Worm (Caenorhabditis elegans): ENCODE measurements around the gene nlp-78.

nlp-78 gene

DNA sequence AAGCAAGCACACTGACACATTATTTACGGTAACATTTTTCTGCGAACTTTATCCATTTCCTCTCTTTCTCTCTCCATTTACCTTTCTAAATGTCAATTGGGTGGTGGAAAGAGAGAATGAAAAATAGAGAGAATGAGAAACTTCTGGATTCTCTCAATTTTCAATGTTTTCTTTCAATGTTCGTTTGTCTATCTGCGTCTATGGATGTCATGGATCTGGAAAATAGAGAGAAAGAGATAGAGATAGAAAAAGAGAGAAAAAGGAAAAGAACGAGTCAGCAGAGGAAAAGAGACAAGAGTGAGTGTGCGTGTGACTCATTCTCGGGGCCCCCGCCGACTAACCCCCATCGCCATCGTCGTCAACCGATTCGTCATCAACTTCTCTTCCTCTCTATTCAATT lies 23.1 kb upstream of the nlp-78 start, which contains the start of gene jun-1 (continued):
- TF ChIP-seq elt-3 (tag; optimal IDR thresholded peaks at IDR 0.05) (peak in 2 of 3 experiments; percentile 9 to 57), nhr-12 (tag; optimal IDR thresholded peaks at IDR 0.05) (no peak), unc-62 (GFP tag; optimal IDR thresholded peaks at IDR 0.05) (peak; percentile 55)

DNA sequence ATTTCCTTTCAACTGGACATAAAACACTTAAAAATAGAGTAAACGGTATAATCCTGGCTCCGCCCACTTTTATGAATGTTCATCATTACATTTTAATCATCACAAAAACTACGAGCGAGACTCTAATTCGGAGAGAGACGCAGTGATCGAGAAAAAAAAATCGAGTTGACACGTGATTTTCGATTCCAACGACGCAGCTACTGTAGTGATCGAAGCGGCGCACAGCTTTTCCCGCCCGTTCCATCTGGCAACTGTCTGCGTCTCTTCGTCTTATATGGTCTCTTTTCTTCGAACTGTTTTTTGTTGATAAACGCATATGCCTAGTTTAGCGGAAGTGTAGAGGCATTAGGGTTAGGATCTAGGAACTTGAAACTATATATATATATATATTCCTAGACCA lies 22.2 kb upstream of the nlp-78 start:
- TF ChIP-seq nhr-28 (tag; optimal IDR thresholded peaks at IDR 0.05) = no peak
- TF ChIP-seq ZK546.5 (tag; optimal IDR thresholded peaks at IDR 0.05) = no peak
- TF ChIP-seq ceh-16 (tag; optimal IDR thresholded peaks at IDR 0.05) = no peak
- no peak for TF ChIP-seq eor-1 (tag; optimal IDR thresholded peaks at IDR 0.05)
- peak; percentile 50 for TF ChIP-seq pha-4 (tag; optimal IDR thresholded peaks at IDR 0.05)
- TF ChIP-seq fkh-2 (tag; optimal IDR thresholded peaks at IDR 0.05) = no peak
- no peak for TF ChIP-seq ceh-28 (tag; optimal IDR thresholded peaks at IDR 0.05)
- no peak for TF ChIP-seq fkh-10 (GFP tag; optimal IDR thresholded peaks at IDR 0.05)
- peak; percentile 76 for TF ChIP-seq nhr-43 (tag; optimal IDR thresholded peaks at IDR 0.05; ENCODE audit: poor library complexity, severe bottlenecking)
- no peak for TF ChIP-seq daf-12 (tag; optimal IDR thresholded peaks at IDR 0.05)
- TF ChIP-seq unc-62 (GFP tag; optimal IDR thresholded peaks at IDR 0.05) = no peak
- TF ChIP-seq zag-1 (tag; optimal IDR thresholded peaks at IDR 0.05) = no peak
- peak; percentile 29 for TF ChIP-seq lsy-12 (tag; optimal IDR thresholded peaks at IDR 0.05)
- TF ChIP-seq nhr-11 (tag; optimal IDR thresholded peaks at IDR 0.05) = no peak
- no peak for TF ChIP-seq ztf-11 (tag; optimal IDR thresholded peaks at IDR 0.05)
- no peak for TF ChIP-seq nhr-67 (tag; optimal IDR thresholded peaks at IDR 0.05)
- TF ChIP-seq nhr-237 (tag; optimal IDR thresholded peaks at IDR 0.05) = no peak
- TF ChIP-seq nhr-76 (tag; optimal IDR thresholded peaks at IDR 0.05) = no peak
- TF ChIP-seq egl-27 (tag; optimal IDR thresholded peaks at IDR 0.05) = no peak
- peak; percentile 67 for TF ChIP-seq nhr-23 (tag; optimal IDR thresholded peaks at IDR 0.05)
- TF ChIP-seq elt-3 (tag; optimal IDR thresholded peaks at IDR 0.05) = peak in 1 of 3 experiments; percentile 6
- TF ChIP-seq mdl-1 (tag; optimal IDR thresholded peaks at IDR 0.05) = peak; percentile 25
- TF ChIP-seq nfya-1 (tag; optimal IDR thresholded peaks at IDR 0.05; ENCODE audit: insufficient read depth) = peak; percentile 41
- TF ChIP-seq hmg-11 (tag; optimal IDR thresholded peaks at IDR 0.05) = peak; percentile 21
- TF ChIP-seq R02D3.7 (tag; optimal IDR thresholded peaks at IDR 0.05) = no peak
- TF ChIP-seq unc-39 (tag; optimal IDR thresholded peaks at IDR 0.05) = no peak
- no peak for TF ChIP-seq fos-1 (tag; optimal IDR thresholded peaks at IDR 0.05)
- TF ChIP-seq aly-2 (tag; optimal IDR thresholded peaks at IDR 0.05) = no peak
- TF ChIP-seq mml-1 (tag; optimal IDR thresholded peaks at IDR 0.05) = no peak
- TF ChIP-seq nhr-25 (tag; optimal IDR thresholded peaks at IDR 0.05) = peak; percentile 62
- no peak for TF ChIP-seq ceh-82 (tag; optimal IDR thresholded peaks at IDR 0.05)
- peak; percentile 69 for TF ChIP-seq elt-2 (tag; optimal IDR thresholded peaks at IDR 0.05)
- no peak for TF ChIP-seq skn-1 (tag; optimal IDR thresholded peaks at IDR 0.05)
- no peak for TF ChIP-seq jun-1 (tag; optimal IDR thresholded peaks at IDR 0.05)

DNA sequence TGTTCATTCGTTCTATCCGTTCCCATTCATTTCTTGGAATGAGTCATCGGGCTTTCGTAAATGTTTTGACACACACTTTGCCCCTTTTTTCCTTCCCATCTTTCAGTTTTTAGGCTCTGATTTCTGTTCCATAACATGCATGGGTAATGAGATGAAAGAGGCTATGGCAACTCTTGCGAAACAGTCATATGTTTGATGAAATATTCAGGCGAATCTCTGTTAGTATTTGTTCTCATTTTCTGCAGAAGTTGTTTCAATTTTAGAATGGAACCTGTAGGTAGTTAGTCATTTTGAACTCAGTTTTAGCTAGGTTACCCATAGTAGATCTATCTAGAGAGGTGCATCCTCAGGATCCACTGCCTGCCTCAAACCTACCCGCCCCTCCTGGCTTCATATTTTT lies 21.0 kb upstream of the nlp-78 start:
- TF ChIP-seq lin-39 (tag; optimal IDR thresholded peaks at IDR 0.05) (no peak), lsy-12 (tag; optimal IDR thresholded peaks at IDR 0.05) (no peak), egl-27 (tag; optimal IDR thresholded peaks at IDR 0.05) (no peak), snpc-4 (tag; optimal IDR thresholded peaks at IDR 0.05) (no peak), hmg-11 (tag; optimal IDR thresholded peaks at IDR 0.05) (no peak), nhr-12 (tag; optimal IDR thresholded peaks at IDR 0.05) (no peak), nhr-28 (tag; optimal IDR thresholded peaks at IDR 0.05) (no peak), daf-12 (tag; optimal IDR thresholded peaks at IDR 0.05) (no peak), nfya-1 (tag; optimal IDR thresholded peaks at IDR 0.05; ENCODE audit: insufficient read depth) (no peak), sea-2 (GFP tag; optimal IDR thresholded peaks at IDR 0.05) (no peak)

DNA sequence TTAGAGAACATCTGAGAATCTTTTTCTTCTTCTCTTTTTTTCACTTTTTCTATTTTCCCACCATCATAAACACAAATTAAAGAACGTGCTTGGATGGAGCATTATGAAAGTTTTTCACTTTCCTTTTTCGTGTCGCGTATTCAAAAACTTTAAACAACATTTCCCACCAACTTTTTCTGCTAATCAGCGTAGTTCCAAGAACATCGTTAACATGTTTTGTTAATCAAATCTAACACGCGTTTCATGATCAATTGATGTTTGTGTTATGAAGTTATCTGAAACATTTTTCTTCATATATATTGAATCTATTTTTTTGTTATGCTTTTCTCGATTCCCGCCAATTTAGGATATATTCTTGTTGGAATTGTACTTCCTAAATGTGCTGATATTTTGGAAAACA lies 20.3 kb upstream of the nlp-78 start:
- TF ChIP-seq nhr-11 (tag; optimal IDR thresholded peaks at IDR 0.05) = peak; percentile 67
- TF ChIP-seq egl-27 (tag; optimal IDR thresholded peaks at IDR 0.05) = no peak
- TF ChIP-seq nfya-1 (tag; optimal IDR thresholded peaks at IDR 0.05; ENCODE audit: insufficient read depth) = no peak
